Fruit fly (Drosophila melanogaster): ENCODE results near the gene CG13698.

Gene CG13698

dm6 chr3L:18086754-18087685 lies 18.9 kb downstream of the CG13698 start, which contains the start of gene CG34253:
Gene CG34253, minus strand, starts transcription at chr3L:18087320.
- peak; percentile 15 for TF ChIP-seq CG6808 (GFP tag; optimal IDR thresholded peaks at IDR 0.05)
- TF ChIP-seq pdm3 (GFP tag; optimal IDR thresholded peaks at IDR 0.05): peak; percentile 13
- TF ChIP-seq CG3919 (GFP tag; optimal IDR thresholded peaks at IDR 0.05): no peak
- peak; percentile 40 for TF ChIP-seq vri (GFP tag; optimal IDR thresholded peaks at IDR 0.05)
- TF ChIP-seq ss (GFP tag; optimal IDR thresholded peaks at IDR 0.05): peak; percentile 8 to 25
- no peak for TF ChIP-seq Ets21C (GFP tag; optimal IDR thresholded peaks at IDR 0.05)
- peak; percentile 7 for TF ChIP-seq Sox14 (GFP tag; optimal IDR thresholded peaks at IDR 0.05)
- TF ChIP-seq Eip78C (GFP tag): peak; percentile 48
- TF ChIP-seq CG6276 (GFP tag; optimal IDR thresholded peaks at IDR 0.05): peak; percentile 24
- TF ChIP-seq Met (GFP tag; optimal IDR thresholded peaks at IDR 0.05): peak; percentile 2
- peak; percentile 76 for TF ChIP-seq svp (GFP tag)

- peak; percentile 3 to 18 for TF ChIP-seq ss (GFP tag; optimal IDR thresholded peaks at IDR 0.05)
- no peak for TF ChIP-seq CG11902 (GFP tag; optimal IDR thresholded peaks at IDR 0.05)
These were observed 22.0 kb downstream of the CG13698 start for dm6 chr3L:18083994-18084393.

dm6 chr3L:18083402-18083801 lies 22.5 kb downstream of the CG13698 start:
- TF ChIP-seq CG7368 (GFP tag; optimal IDR thresholded peaks at IDR 0.05) (no peak), CG1621 (tag; optimal IDR thresholded peaks at IDR 0.05) (no peak), topi (GFP tag; optimal IDR thresholded peaks at IDR 0.05) (no peak), Eip78C (GFP tag) (peak; percentile 57), svp (GFP tag) (peak; percentile 73), achi (GFP tag; optimal IDR thresholded peaks at IDR 0.05) (no peak), CG32006 (GFP tag; optimal IDR thresholded peaks at IDR 0.05) (no peak)

DNA sequence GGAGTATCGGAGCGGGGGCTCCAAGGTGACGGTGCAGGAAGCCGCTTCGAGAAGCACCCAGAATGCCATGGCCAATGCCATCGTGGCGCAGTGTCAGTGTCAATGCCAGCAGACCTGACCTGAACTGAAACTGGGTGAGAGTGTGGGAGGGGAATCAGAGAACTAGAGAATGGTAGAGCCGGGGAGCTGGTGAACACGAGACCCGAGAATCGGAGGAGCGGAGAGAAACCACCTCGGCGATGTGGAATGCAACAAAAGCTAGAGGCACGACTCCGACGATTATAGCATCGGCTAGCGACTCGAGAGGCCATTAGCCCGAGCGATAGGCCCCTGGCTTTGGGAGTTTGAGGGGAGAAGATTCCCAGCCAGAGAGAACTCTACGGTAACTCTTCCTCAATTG lies 24.0 kb downstream of the CG13698 start:
- TF ChIP-seq Eip75B (GFP tag; optimal IDR thresholded peaks at IDR 0.05): peak; percentile 19
- peak; percentile 63 for TF ChIP-seq Lpt (GFP tag; optimal IDR thresholded peaks at IDR 0.05)
- TF ChIP-seq Met (GFP tag; optimal IDR thresholded peaks at IDR 0.05): no peak
- peak in 1 of 2 experiments; percentile 40 for TF ChIP-seq ss (GFP tag; optimal IDR thresholded peaks at IDR 0.05)
- TF ChIP-seq CG6163 (GFP tag; IDR thresholded peaks at IDR 0.05): peak; percentile 44; the same call in 1 of the 3 replicates
- TF ChIP-seq CG8119 (GFP tag; IDR thresholded peaks at IDR 0.05): 0 out of 3 replicates have a peak, but pooled peaks have one; percentile 15

dm6 chr3L:18081494-18081893 lies 24.5 kb downstream of the CG13698 start:
- TF ChIP-seq Ets96B (tag; optimal IDR thresholded peaks at IDR 0.05) (no peak), CG8119 (GFP tag; IDR thresholded peaks at IDR 0.05) (no peak), Hr4 (GFP tag; optimal IDR thresholded peaks at IDR 0.05) (no peak), Eip78C (GFP tag) (peak; percentile 70), fd85E (GFP tag; optimal IDR thresholded peaks at IDR 0.05) (no peak), ss (GFP tag; optimal IDR thresholded peaks at IDR 0.05) (no peak), net (GFP tag; optimal IDR thresholded peaks at IDR 0.05) (no peak), Sox102F (GFP tag; optimal IDR thresholded peaks at IDR 0.05) (no peak), acj6 (GFP tag; optimal IDR thresholded peaks at IDR 0.05) (peak; percentile 3), Sox14 (GFP tag; optimal IDR thresholded peaks at IDR 0.05) (no peak), fd59A (GFP tag; optimal IDR thresholded peaks at IDR 0.05) (peak; percentile 11), CG3032 (tag; optimal IDR thresholded peaks at IDR 0.05) (peak; percentile 2), salr (GFP tag; optimal IDR thresholded peaks at IDR 0.05) (peak in 1 of 2 experiments; percentile 53), CG9139 (GFP tag; optimal IDR thresholded peaks at IDR 0.05) (no peak), svp (GFP tag) (peak; percentile 11), Eip75B (GFP tag; optimal IDR thresholded peaks at IDR 0.05) (no peak), spab (GFP tag; optimal IDR thresholded peaks at IDR 0.05) (peak; percentile 14), CG10669 (GFP tag; optimal IDR thresholded peaks at IDR 0.05) (peak; percentile 39), achi (GFP tag; optimal IDR thresholded peaks at IDR 0.05) (no peak), CG6808 (GFP tag; optimal IDR thresholded peaks at IDR 0.05) (peak; percentile 28), CG10631 (GFP tag; optimal IDR thresholded peaks at IDR 0.05) (peak; percentile 15), Smox (GFP tag; optimal IDR thresholded peaks at IDR 0.05) (no peak), CG6276 (GFP tag; optimal IDR thresholded peaks at IDR 0.05) (no peak), dac (GFP tag; optimal IDR thresholded peaks at IDR 0.05) (no peak), vri (GFP tag; optimal IDR thresholded peaks at IDR 0.05) (no peak), CG31627 (GFP tag; optimal IDR thresholded peaks at IDR 0.05) (no peak), lz (GFP tag; optimal IDR thresholded peaks at IDR 0.05) (no peak), Lpt (GFP tag; optimal IDR thresholded peaks at IDR 0.05) (no peak), CG3919 (GFP tag; optimal IDR thresholded peaks at IDR 0.05) (peak; percentile 17)

Measured in whole organism, prepupa.